Fruit fly (Drosophila melanogaster): Measurements from ENCODE around the gene Ubc7.

DNA sequence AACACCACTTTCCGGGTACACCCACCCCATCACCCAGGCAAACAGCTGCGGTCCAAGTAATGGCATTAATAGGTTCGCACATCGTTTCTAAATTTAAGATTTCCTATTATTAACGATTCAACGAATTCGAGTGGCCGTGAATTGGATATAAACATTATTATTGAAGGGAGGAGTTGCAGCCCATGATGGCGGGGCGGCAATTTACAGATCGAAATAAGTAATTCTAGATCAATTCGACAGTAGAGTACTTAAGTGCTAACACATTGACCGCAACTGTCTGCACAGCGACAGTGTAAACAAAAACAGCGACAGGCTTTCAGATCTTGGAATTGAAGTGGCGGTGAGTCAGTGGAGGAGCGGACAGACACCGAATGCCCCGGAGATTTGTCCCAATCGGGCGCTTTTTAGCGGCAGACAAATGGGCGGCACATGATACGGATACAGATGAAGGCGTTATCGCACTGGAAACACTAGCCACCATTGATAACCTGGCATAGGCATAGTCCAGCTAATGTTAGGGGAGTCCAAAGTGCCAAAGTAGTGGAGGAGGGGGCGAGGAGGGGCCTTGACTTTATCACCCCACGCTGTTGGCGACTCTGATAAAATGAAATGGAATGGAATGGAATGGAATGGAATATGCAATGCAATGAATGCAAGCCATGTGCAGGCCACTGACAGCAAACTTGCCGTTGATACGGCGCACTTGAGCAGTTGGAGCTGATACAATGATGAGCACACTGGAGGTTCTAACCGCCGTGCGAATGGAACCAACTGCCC, 39.9 kb downstream of the Ubc7 start:
- TF ChIP-seq CG14655 (GFP tag; optimal IDR thresholded peaks at IDR 0.05) (peak; percentile 71), CG9948 (tag; optimal IDR thresholded peaks at IDR 0.05) (no peak), CG34367 (tag; optimal IDR thresholded peaks at IDR 0.05) (no peak), CG8159 (tag; optimal IDR thresholded peaks at IDR 0.05) (peak; percentile 21), Ets98B (GFP tag; IDR thresholded peaks at IDR 0.05) (peak; percentile 30; the same call in 1 of the 2 replicates), gl (tag; optimal IDR thresholded peaks at IDR 0.05) (peak; percentile 63), EcR (GFP tag; optimal IDR thresholded peaks at IDR 0.05) (peak; percentile 32), CG13204 (GFP tag; optimal IDR thresholded peaks at IDR 0.05) (peak; percentile 41), CG12605 (GFP tag; IDR thresholded peaks at IDR 0.05) (peak; percentile 34; the same call in 1 of the 2 replicates), Pif1A (GFP tag; optimal IDR thresholded peaks at IDR 0.05) (no peak), CG15710 (tag; optimal IDR thresholded peaks at IDR 0.05) (peak; percentile 8), CG4496 (GFP tag; IDR thresholded peaks at IDR 0.05) (peak; percentile 65; the same call in 2 of the 3 replicates)
